Fruit fly (Drosophila melanogaster) whole organism, embryonic: ENCODE results near the gene CG32373.

Experiments used
- Aef1 ChIP-seq: fragments of 200-800 bp; sonication (Bioruptor generic); IDR thresholded peaks from 3 replicates; pipeline ENCODE4 v1.3.6; 2022; ENCODE audit warnings: missing biosample characterization, missing genetic modification characterization
- Asciz ChIP-seq: fragments of 200-800 bp; sonication (Bioruptor generic); optimal IDR thresholded peaks from 2 replicates; lab custom pipeline; 2017; ENCODE audit warnings: missing biosample characterization, mild to moderate bottlenecking, missing genetic modification characterization, missing genetic modification reagents
- CG10267 ChIP-seq: fragments of 200-800 bp; sonication (Bioruptor generic); optimal IDR thresholded peaks from 2 replicates; lab custom pipeline; 2018; ENCODE audit warnings: missing biosample characterization, mild to moderate bottlenecking, missing genetic modification characterization, moderate library complexity
- CG10321 ChIP-seq: fragments of 200-800 bp; sonication (Bioruptor generic); IDR thresholded peaks from 2 replicates; pipeline ENCODE4 v1.3.6; 2022; ENCODE audit warnings: missing biosample characterization, missing genetic modification characterization
- CG13424 ChIP-seq: fragments of 200-800 bp; sonication (Bioruptor generic); optimal IDR thresholded peaks from 2 replicates; lab custom pipeline; 2019; ENCODE audit warnings: missing biosample characterization, mild to moderate bottlenecking, missing genetic modification characterization, moderate library complexity
- CG17385 ChIP-seq: fragments of 200-800 bp; sonication (Bioruptor generic); optimal IDR thresholded peaks from 3 replicates; lab custom pipeline; 2018; ENCODE audit warnings: missing biosample characterization, mild to moderate bottlenecking, missing genetic modification characterization
- CG17829 ChIP-seq: fragments of 200-800 bp; optimal IDR thresholded peaks from 2 replicates; lab custom pipeline; 2019; ENCODE audit warnings: missing biosample characterization, mild to moderate bottlenecking, missing genetic modification characterization, moderate library complexity
- CG2116 ChIP-seq: fragments of 200-800 bp; sonication (Bioruptor generic); optimal IDR thresholded peaks from 3 replicates; lab custom pipeline; 2018; ENCODE audit warnings: missing biosample characterization, mild to moderate bottlenecking, missing genetic modification characterization
- CG30020 ChIP-seq: fragments of 200-800 bp; optimal IDR thresholded peaks from 2 replicates; lab custom pipeline; 2019; ENCODE audit warnings: missing biosample characterization, mild to moderate bottlenecking, missing genetic modification characterization, moderate library complexity
- CG30403 ChIP-seq: fragments of 200-800 bp; sonication (Bioruptor generic); optimal IDR thresholded peaks from 3 replicates; lab custom pipeline; 2016; ENCODE audit warnings: missing biosample characterization, missing genetic modification characterization
- CG30431 ChIP-seq: fragments of 200-800 bp; sonication (Bioruptor generic); optimal IDR thresholded peaks from 2 replicates; lab custom pipeline; 2017; ENCODE audit warnings: missing biosample characterization, missing genetic modification characterization
- CG34224 ChIP-seq: fragments of 200-800 bp; sonication (Bioruptor generic); IDR thresholded peaks from 3 replicates; pipeline ENCODE4 v1.3.6; 2022; ENCODE audit warnings: missing biosample characterization, missing genetic modification characterization; ENCODE audit not compliant: partially characterized antibody
- CG4360 ChIP-seq: fragments of 200-800 bp; sonication (Bioruptor generic); IDR thresholded peaks from 2 replicates; pipeline ENCODE4 v1.3.6; 2022; ENCODE audit warnings: missing biosample characterization, missing genetic modification characterization
- CG5180 ChIP-seq: fragments of 200-800 bp; sonication (Bioruptor generic); optimal IDR thresholded peaks from 3 replicates; lab custom pipeline; 2017; ENCODE audit warnings: missing biosample characterization, missing genetic modification characterization, mild to moderate bottlenecking, moderate library complexity, missing genetic modification reagents
- CG6175 ChIP-seq: fragments of 200-800 bp; sonication (Bioruptor generic); IDR thresholded peaks from 3 replicates; pipeline ENCODE4 v1.3.6; 2022; ENCODE audit warnings: missing biosample characterization, missing genetic modification characterization
- CG8290 ChIP-seq, 3 experiments: fragments of 200-800 bp; sonication (Bioruptor generic); optimal IDR thresholded peaks; 2 replicates each; lab custom pipeline; 2016 to 2019; ENCODE audit warnings: missing biosample characterization in 3 of 3, missing genetic modification characterization in 3 of 3, mild to moderate bottlenecking in 2 of 3, moderate library complexity in 1 of 3
- CG8388 ChIP-seq: fragments of 200-800 bp; sonication (Bioruptor generic); optimal IDR thresholded peaks from 2 replicates; lab custom pipeline; 2019; ENCODE audit warnings: missing biosample characterization, mild to moderate bottlenecking, missing genetic modification characterization, moderate library complexity
- CrebB ChIP-seq: fragments of 200-800 bp; sonication (Bioruptor generic); optimal IDR thresholded peaks from 3 replicates; lab custom pipeline; 2018; ENCODE audit warnings: missing biosample characterization, mild to moderate bottlenecking, missing genetic modification characterization
- D19A ChIP-seq: fragments of 200-800 bp; optimal IDR thresholded peaks from 3 replicates; lab custom pipeline; 2019; ENCODE audit warnings: missing biosample characterization, mild to moderate bottlenecking, missing genetic modification characterization, moderate library complexity
- Dek ChIP-seq: fragments of 200-800 bp; sonication (Bioruptor generic); optimal IDR thresholded peaks from 3 replicates; lab custom pipeline; 2019; ENCODE audit warnings: missing biosample characterization, mild to moderate bottlenecking, missing genetic modification characterization, moderate library complexity
- Drgx ChIP-seq: fragments of 200-800 bp; sonication (Bioruptor generic); IDR thresholded peaks from 2 replicates; pipeline ENCODE4 v1.3.6; 2022; ENCODE audit warnings: missing biosample characterization, missing genetic modification characterization
- Elba2 ChIP-seq: fragments of 200-800 bp; sonication (Bioruptor generic); optimal IDR thresholded peaks from 3 replicates; lab custom pipeline; 2016; ENCODE audit warnings: missing biosample characterization, missing genetic modification characterization
- Ets65A ChIP-seq: fragments of 200-800 bp; sonication (Bioruptor generic); peaks from one replicate; lab custom pipeline; 2016; ENCODE audit warnings: missing biosample characterization, missing genetic modification characterization
- H15 ChIP-seq: fragments of 200-800 bp; sonication (Bioruptor generic); IDR thresholded peaks from 3 replicates; pipeline ENCODE4 v1.3.6; 2022; ENCODE audit warnings: missing biosample characterization, missing genetic modification characterization
- H2.0 ChIP-seq: fragments of 200-800 bp; sonication (Bioruptor generic); IDR thresholded peaks from 2 replicates; pipeline ENCODE4 v1.3.6; 2022; ENCODE audit warnings: missing biosample characterization, missing genetic modification characterization
- Hr3 ChIP-seq: fragments of 200-800 bp; sonication (Bioruptor generic); optimal IDR thresholded peaks from 3 replicates; lab custom pipeline; 2016; ENCODE audit warnings: missing biosample characterization, missing genetic modification characterization
- Hr39 ChIP-seq: fragments of >200 bp; optimal IDR thresholded peaks from 2 replicates; lab custom pipeline; 2017
- Jarid2 ChIP-seq: fragments of 200-800 bp; sonication (Bioruptor generic); optimal IDR thresholded peaks from 3 replicates; lab custom pipeline; 2017; ENCODE audit warnings: mild to moderate bottlenecking, missing biosample characterization, missing genetic modification reagents, missing genetic modification characterization
- Lpt ChIP-seq: fragments of >200 bp; optimal IDR thresholded peaks from 2 replicates; lab custom pipeline; 2018; ENCODE audit warnings: missing biosample characterization, missing genetic modification characterization
- Mes4 ChIP-seq: fragments of 200-800 bp; sonication (Bioruptor generic); optimal IDR thresholded peaks from 2 replicates; lab custom pipeline; 2016; ENCODE audit warnings: missing biosample characterization, missing genetic modification characterization
- Myb ChIP-seq: fragments of 200-800 bp; sonication (Bioruptor generic); optimal IDR thresholded peaks from 2 replicates; lab custom pipeline; 2016; ENCODE audit warnings: missing biosample characterization, missing genetic modification characterization
- Rfx ChIP-seq: fragments of 200-800 bp; sonication (Bioruptor generic); IDR thresholded peaks from 2 replicates; pipeline ENCODE4 v1.3.6; 2022; ENCODE audit warnings: missing biosample characterization, missing genetic modification characterization
- ac ChIP-seq: fragments of 200-800 bp; sonication (Bioruptor generic); optimal IDR thresholded peaks from 3 replicates; lab custom pipeline; 2017; ENCODE audit warnings: missing biosample characterization, mild to moderate bottlenecking, missing genetic modification characterization
- ato ChIP-seq: fragments of 200-800 bp; sonication (Bioruptor generic); IDR thresholded peaks from 2 replicates; pipeline ENCODE4 v1.3.6; 2022; ENCODE audit warnings: missing biosample characterization, missing genetic modification characterization; ENCODE audit not compliant: partially characterized antibody
- bab2 ChIP-seq: fragments of 200-800 bp; sonication (Bioruptor generic); optimal IDR thresholded peaks from 2 replicates; lab custom pipeline; 2016; ENCODE audit warnings: missing biosample characterization, missing genetic modification characterization
- cato ChIP-seq: fragments of 200-800 bp; sonication (Bioruptor generic); optimal IDR thresholded peaks from 2 replicates; lab custom pipeline; 2016; ENCODE audit warnings: missing biosample characterization, missing genetic modification characterization, borderline replicate concordance
- chif ChIP-seq, 2 experiments: fragments of 200-800 bp; sonication (Bioruptor generic); optimal IDR thresholded peaks; 3 replicates each; lab custom pipeline; 2016; ENCODE audit warnings: missing biosample characterization in 2 of 2, missing genetic modification characterization in 2 of 2
- chinmo ChIP-seq: fragments of 200-800 bp; sonication (Bioruptor generic); IDR thresholded peaks from 4 replicates; pipeline ENCODE4 v1.3.6; 2022; ENCODE audit warnings: missing biosample characterization, missing genetic modification characterization; ENCODE audit not compliant: partially characterized antibody
- chm ChIP-seq: fragments of 200-800 bp; sonication (Bioruptor generic); IDR thresholded peaks from 2 replicates; pipeline ENCODE4 v1.3.6; 2022; ENCODE audit warnings: missing biosample characterization, missing genetic modification characterization
- cwo ChIP-seq: fragments of 200-800 bp; sonication (Bioruptor generic); optimal IDR thresholded peaks from 3 replicates; lab custom pipeline; 2017; ENCODE audit warnings: missing biosample characterization, missing genetic modification characterization, mild to moderate bottlenecking, moderate library complexity, missing genetic modification reagents
- fd64A ChIP-seq: fragments of 200-800 bp; sonication (Bioruptor generic); optimal IDR thresholded peaks from 3 replicates; lab custom pipeline; 2018; ENCODE audit warnings: missing biosample characterization, mild to moderate bottlenecking, missing genetic modification characterization
- gsb-n ChIP-seq: fragments of 200-800 bp; sonication (Bioruptor generic); optimal IDR thresholded peaks from 3 replicates; lab custom pipeline; 2018; ENCODE audit warnings: missing biosample characterization, mild to moderate bottlenecking, missing genetic modification characterization
- inv ChIP-seq: fragments of 200-800 bp; sonication (Bioruptor generic); IDR thresholded peaks from 2 replicates; pipeline ENCODE4 v1.3.6; 2022; ENCODE audit warnings: missing biosample characterization, missing genetic modification characterization; ENCODE audit not compliant: partially characterized antibody
- knrl ChIP-seq: fragments of 200-800 bp; sonication (Bioruptor generic); IDR thresholded peaks from 3 replicates; pipeline ENCODE4 v1.3.6; 2022; ENCODE audit warnings: missing biosample characterization, missing genetic modification characterization; ENCODE audit not compliant: partially characterized antibody
- mld ChIP-seq: fragments of 200-800 bp; sonication (Bioruptor generic); IDR thresholded peaks from 3 replicates; pipeline ENCODE4 v1.3.6; 2022; ENCODE audit warnings: missing biosample characterization, missing genetic modification characterization; ENCODE audit not compliant: partially characterized antibody
- nerfin-1 ChIP-seq: fragments of 200-800 bp; sonication (Bioruptor generic); optimal IDR thresholded peaks from 3 replicates; lab custom pipeline; 2019; ENCODE audit warnings: missing biosample characterization, mild to moderate bottlenecking, missing genetic modification characterization, moderate library complexity
- nmo ChIP-seq: fragments of 200-800 bp; sonication (Bioruptor generic); optimal IDR thresholded peaks from 2 replicates; lab custom pipeline; 2018; ENCODE audit warnings: missing biosample characterization, mild to moderate bottlenecking, missing genetic modification characterization, moderate library complexity
- oc ChIP-seq: fragments of 200-800 bp; sonication (Bioruptor generic); optimal IDR thresholded peaks from 2 replicates; lab custom pipeline; 2018; ENCODE audit warnings: missing biosample characterization, mild to moderate bottlenecking, missing genetic modification characterization, moderate library complexity
- pzg ChIP-seq: fragments of 200-800 bp; sonication (Bioruptor generic); optimal IDR thresholded peaks from 3 replicates; lab custom pipeline; 2018; ENCODE audit warnings: missing biosample characterization, mild to moderate bottlenecking, missing genetic modification characterization, moderate library complexity
- stwl ChIP-seq: fragments of 200-800 bp; sonication (Bioruptor generic); optimal IDR thresholded peaks from 3 replicates; lab custom pipeline; 2018; ENCODE audit warnings: missing biosample characterization, mild to moderate bottlenecking, missing genetic modification characterization, moderate library complexity
- tgo ChIP-seq: fragments of 200-800 bp; sonication (Bioruptor generic); IDR thresholded peaks from 3 replicates; pipeline ENCODE4 v1.3.6; 2022; ENCODE audit warnings: missing biosample characterization, missing genetic modification characterization

The CG32373 gene

dm6 chr3L:7726285-7726684 is 75.9 kb downstream of the CG32373 start, which contains the start of gene CG7457:
Gene CG7457, minus strand, starts transcription at chr3L:7726473.
- TF ChIP-seq Ets65A (GFP tag; lab: Kevin White, UChicago) (no peak), CG30020 (no peak), CG8388 (GFP tag; lab: Kevin White, UChicago) (no peak), fd64A (no peak), CG13424 (no peak), chm (GFP tag; lab: Robert Waterston, UW) (no peak), gsb-n (tag; lab: Kevin White, UChicago) (no peak), Aef1 (GFP tag; lab: Robert Waterston, UW) (no peak), ac (GFP tag; lab: Kevin White, UChicago) (no peak), CrebB (no peak), CG30431 (no peak), CG4360 (no peak), oc (tag; lab: Kevin White, UChicago) (no peak), CG10321 (GFP tag; lab: Robert Waterston, UW) (no peak), Dek (tag; lab: Kevin White, UChicago) (no peak), Rfx (GFP tag; lab: Robert Waterston, UW) (0 out of 2 replicates have a peak, but pooled peaks have one; percentile 23), CG17385 (GFP tag; lab: Kevin White, UChicago) (no peak), CG10267 (tag; lab: Kevin White, UChicago) (peak; percentile 10), Mes4 (GFP tag; lab: Kevin White, UChicago) (no peak), inv (GFP tag; lab: Robert Waterston, UW) (peak; percentile 88), CG34224 (GFP tag; lab: Robert Waterston, UW) (peak; percentile 94), chif (GFP tag; optimal IDR thresholded peaks at IDR 0.05; lab: Kevin White, UChicago) (no peak), CG5180 (GFP tag; lab: Kevin White, UChicago) (no peak), nmo (GFP tag; lab: Kevin White, UChicago) (peak; percentile 32), H15 (GFP tag; lab: Robert Waterston, UW) (no peak), CG8290 (GFP tag; optimal IDR thresholded peaks at IDR 0.05; lab: Kevin White, UChicago) (peak; percentile 5), CG8290 (tag; optimal IDR thresholded peaks at IDR 0.05; lab: Kevin White, UChicago) (peak; percentile 28 to 75), knrl (GFP tag; lab: Robert Waterston, UW) (peak; percentile 94), H2.0 (GFP tag; lab: Robert Waterston, UW) (no peak), CG17829 (tag; lab: Kevin White, UChicago) (no peak), cwo (GFP tag; lab: Kevin White, UChicago) (no peak), ato (GFP tag; lab: Robert Waterston, UW) (peak; percentile 90), CG30403 (GFP tag; lab: Kevin White, UChicago) (no peak), cato (GFP tag; lab: Kevin White, UChicago) (no peak), pzg (GFP tag; lab: Kevin White, UChicago) (peak; percentile 46), Hr3 (GFP tag; lab: Kevin White, UChicago) (no peak), Elba2 (GFP tag; lab: Kevin White, UChicago) (no peak), nerfin-1 (no peak), mld (no peak; the same call in 2 of the 3 replicates), stwl (tag; lab: Kevin White, UChicago) (peak; percentile 95), bab2 (GFP tag; lab: Kevin White, UChicago) (no peak), Jarid2 (GFP tag; lab: Kevin White, UChicago) (no peak), Hr39 (lab: Kevin White, UChicago) (no peak), Drgx (GFP tag; lab: Robert Waterston, UW) (no peak), Asciz (GFP tag; lab: Kevin White, UChicago) (no peak), chinmo (peak; percentile 89), D19A (tag; lab: Kevin White, UChicago) (no peak), Myb (GFP tag; lab: Kevin White, UChicago) (peak; percentile 69), Lpt (GFP tag; lab: Kevin White, UChicago) (no peak), CG6175 (GFP tag; lab: Robert Waterston, UW) (no peak), CG2116 (GFP tag; lab: Kevin White, UChicago) (peak; percentile 59), tgo (GFP tag; lab: Robert Waterston, UW) (no peak)
